Worm (Caenorhabditis elegans) whole organism, dauer: ENCODE results near the gene srx-110.

Experiments used
- unc-62 ChIP-seq: sonication (generic microtip); optimal IDR thresholded peaks from 2 replicates; lab custom pipeline; 2017; ENCODE audit warnings: missing biosample characterization, missing genetic modification reagents, missing genetic modification characterization

srx-110 gene

DNA sequence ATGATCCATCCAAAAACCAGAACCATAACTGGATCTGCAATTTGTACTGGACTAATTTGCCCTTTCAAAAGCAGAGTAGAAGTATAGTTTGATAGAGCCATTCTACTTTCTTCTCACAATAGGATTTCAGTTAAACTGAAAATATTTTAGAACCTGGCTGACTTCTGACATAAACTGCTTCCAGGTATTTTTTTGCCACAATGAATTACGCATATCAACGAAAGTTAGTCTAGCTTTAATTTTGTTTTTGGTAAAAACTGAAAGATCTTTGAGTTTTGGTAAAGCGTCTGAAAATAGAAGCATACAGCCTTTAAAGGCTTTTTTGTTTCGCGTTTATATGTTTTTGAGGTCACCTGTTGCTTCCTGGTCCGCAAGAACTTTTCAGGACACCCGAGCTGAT, 18.7 kb upstream of the srx-110 start, which contains the start of gene srx-101:
Gene srx-101, minus strand, starts transcription at position 101 of the 400 bp plus-strand sequence.
- no peak for TF ChIP-seq unc-62 (GFP tag; lab: Kevin White, UChicago)

DNA sequence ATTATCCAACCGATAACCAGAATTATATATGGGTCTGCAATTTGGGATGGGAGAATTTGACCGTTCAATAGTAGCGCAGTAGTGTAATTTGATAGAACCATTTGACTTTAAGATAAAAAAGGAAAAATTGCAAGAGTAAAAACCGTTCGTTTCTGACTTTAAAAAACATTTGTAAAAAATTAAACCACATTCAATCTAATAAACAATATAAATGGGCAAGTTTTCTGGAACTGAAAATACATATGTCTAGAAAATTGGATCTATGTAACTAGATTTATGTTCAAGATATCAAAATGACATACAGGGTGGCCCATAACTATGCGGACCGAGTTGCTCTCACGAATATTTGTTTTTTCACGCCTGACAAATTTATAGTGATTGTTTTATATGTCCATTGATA, 14.7 kb upstream of the srx-110 start, which contains the start of gene srx-102:
Gene srx-102, minus strand, starts transcription at position 101 of the 400 bp plus-strand sequence.
- no peak for TF ChIP-seq unc-62 (GFP tag; lab: Kevin White, UChicago)

DNA sequence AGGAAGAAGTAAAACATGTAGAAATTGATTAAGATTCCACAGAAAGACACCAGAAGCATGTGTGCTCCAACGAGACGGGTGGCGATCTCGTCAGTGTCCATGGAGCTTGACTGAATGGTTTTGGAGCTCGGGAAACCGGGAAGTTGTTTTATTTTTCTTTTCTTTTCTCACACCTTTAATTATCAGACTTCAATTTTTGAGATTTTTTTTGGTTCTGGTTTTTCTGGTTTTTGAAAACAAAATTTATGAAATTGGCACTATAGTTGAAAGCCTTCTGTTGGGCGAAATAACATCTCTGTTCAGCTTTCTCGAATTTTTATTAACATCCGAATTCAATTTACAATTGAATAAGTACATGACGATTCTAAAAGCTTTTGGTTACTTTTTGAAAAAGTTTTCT, 9.8 kb upstream of the srx-110 start, which contains the start of gene srx-104:
Gene srx-104, minus strand, starts transcription at position 101 of the 400 bp plus-strand sequence.
- TF ChIP-seq unc-62 (GFP tag; lab: Kevin White, UChicago), result no peak

DNA sequence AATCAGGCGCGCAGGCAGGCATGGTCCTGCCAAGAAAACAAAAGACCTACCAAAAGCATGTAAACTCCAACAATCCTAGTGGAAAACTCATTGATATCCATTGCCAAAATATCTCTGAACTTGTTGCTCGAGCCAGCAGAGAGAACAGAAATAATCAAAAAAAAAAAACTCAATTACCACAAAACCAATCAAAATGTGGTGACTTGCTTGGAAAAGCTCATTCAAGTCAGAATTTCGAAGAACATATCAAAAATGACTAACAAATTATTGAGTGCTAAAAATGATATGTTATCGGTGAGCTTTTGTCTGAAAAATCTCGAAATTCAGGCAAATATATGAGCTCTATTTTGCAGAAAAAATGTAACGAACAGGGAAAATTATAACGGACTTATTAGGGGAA, 8.1 kb upstream of the srx-110 start, which contains the start of gene srx-105:
Gene srx-105, minus strand, starts transcription at position 101 of the 400 bp plus-strand sequence.
- TF ChIP-seq unc-62 (GFP tag; lab: Kevin White, UChicago), result no peak

DNA sequence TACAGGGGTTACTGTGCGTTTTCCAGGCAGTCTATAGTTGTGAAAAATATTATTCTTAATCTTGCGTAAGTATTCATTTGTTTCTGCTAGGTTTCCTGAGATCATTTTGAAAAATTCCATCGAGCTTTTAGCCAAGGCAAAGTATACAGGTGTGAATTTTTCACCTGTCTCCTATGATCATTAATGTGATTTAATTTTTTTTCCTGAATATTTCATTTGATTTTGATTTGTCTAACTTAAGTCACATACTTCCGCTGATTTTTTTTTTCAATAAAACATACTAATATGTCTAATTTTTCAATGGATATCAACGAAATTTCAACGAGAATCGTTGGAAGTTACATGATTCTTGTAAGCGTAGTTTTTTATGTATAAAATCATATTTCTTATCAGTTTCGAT, 4.0 kb upstream of the srx-110 start, which contains the start of gene srx-108:
Gene srx-108, plus strand, starts transcription at position 301 of the 400 bp plus-strand sequence.
- no peak for TF ChIP-seq unc-62 (GFP tag; lab: Kevin White, UChicago)

DNA sequence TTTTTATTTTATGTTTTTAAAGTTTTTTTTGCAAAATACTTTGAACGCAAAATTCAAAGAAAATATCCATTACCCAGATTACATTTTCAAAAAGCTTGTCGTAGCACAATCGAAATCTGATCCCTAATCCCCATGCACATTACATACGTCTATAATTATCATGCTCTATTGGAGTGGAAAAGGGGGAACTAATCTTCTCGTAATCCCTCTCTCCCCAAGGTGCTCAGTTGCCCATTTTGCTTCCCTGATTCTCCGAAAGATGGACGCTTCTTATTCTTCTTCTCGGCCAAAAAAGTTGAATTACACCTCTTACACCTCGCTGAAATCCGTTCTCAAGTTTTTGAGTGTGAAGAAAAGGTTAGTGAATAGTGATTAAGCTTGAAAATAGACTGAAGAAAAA, 1.7 kb downstream of the srx-110 start, which contains the start of gene fbxc-53:
Gene fbxc-53, plus strand, starts transcription at position 245 of the 400 bp plus-strand sequence.
- no peak for TF ChIP-seq unc-62 (GFP tag; lab: Kevin White, UChicago)

DNA sequence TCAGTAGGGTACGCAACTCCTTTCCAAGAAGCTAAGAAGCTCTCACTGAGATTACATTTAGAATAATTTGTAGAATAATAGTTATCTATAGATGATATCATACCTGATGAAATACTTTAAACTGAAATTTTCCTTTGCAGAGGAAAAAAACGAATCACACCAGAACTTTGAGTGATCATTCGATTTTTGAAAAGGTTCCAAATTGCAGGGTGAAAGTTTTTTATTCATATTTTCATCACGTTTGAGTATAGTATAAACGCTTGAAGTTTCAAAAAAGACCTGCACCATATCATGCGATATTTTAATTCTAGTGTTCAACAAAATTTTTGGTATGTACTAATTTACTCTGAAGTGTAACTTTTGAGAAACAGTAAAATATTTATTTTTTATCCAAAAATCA, 5.2 kb downstream of the srx-110 start, which contains the start of gene srh-100:
Gene srh-100, minus strand, starts transcription at position 101 of the 400 bp plus-strand sequence.
- no peak for TF ChIP-seq unc-62 (GFP tag; lab: Kevin White, UChicago)

DNA sequence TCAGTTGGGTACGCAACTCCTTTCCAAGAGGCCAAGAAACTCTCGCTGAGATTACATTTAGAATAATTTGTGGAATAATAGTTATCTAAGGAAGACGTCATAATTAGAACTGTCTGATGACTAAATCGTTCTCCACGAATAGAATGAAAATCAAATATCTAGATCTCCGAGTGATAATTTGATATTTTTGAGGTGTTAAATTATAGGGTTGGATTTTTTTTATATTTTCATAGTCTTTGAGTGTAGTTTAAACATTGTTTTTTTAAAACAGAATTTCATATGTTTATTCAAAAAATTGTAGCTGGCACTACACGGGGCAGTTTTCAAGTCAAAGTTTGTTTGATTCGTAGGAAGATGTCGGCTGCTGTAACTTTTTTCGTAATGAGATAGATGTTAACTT, 7.1 kb downstream of the srx-110 start, which contains the start of gene srh-99:
Gene srh-99, minus strand, starts transcription at position 101 of the 400 bp plus-strand sequence.
- TF ChIP-seq unc-62 (GFP tag; lab: Kevin White, UChicago), result no peak

DNA sequence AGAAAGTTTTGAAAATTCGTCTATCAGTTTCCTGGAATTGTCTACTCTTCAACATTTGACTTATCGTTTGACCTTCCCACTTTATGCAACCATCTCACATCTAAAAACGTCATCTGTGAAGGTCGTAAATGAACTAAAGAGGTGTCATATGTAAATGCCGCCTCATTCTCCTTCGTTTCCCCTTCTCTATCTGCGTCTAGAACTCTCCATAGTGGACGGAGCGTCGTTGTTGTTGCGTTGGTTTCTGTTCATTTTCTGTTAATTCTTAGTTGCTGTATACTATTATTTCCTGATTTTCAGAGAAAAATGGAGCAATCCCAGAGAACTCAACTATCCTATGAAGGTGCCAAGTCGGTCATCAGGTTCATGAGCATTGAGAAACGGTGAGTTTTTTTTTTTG, 7.6 kb downstream of the srx-110 start, which contains the start of gene fbxc-52:
Gene fbxc-52, plus strand, starts transcription at position 301 of the 400 bp plus-strand sequence.
- TF ChIP-seq unc-62 (GFP tag; lab: Kevin White, UChicago), result no peak

DNA sequence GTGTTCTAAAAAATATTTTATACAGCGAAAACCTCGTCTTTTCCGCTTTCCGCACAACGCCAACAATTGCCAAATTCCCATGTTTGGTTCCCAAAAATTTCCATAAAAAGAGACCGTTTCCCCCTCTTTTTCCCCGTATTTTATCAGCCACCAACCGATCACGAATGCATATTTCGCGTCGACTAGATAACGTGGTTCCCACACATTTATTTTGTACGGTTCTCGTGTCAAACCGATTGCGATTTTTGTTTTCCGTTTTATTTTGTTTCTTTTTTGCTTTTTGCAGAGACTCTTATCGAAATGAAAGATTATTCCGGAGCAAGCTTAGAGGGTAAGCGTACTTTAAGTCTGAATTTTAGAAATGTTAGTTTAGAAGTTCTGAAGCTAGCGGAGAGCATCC, 11.7 kb downstream of the srx-110 start, which contains the start of gene C46E10.3:
Gene C46E10.3, plus strand, starts transcription at position 301 of the 400 bp plus-strand sequence.
- no peak for TF ChIP-seq unc-62 (GFP tag; lab: Kevin White, UChicago)

DNA sequence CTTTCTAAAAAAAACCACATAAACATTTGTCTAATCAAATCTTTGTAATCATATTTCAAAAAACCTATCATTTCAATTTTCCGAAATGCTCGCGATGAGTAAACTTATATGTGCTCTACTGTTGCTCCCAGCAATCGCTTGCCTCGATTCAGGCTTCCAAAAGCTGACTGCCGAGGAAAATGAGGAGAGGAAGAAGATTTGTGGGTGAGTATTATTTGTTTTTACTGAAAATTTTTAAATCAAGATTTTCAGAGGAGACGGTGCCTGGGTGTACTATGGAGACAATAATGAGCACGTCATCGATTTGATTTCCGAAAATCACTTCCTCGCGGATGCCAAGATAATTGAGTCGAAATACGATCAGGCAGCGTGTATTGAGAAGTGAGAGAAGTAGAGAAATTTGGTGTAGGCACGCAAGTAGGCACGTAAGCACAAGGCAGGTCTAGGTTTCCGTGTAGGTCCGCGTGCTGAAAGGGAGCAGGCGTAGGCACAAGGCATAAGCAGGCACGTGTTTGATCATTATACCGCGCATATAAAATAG, 14.9 kb downstream of the srx-110 start, which contains the start of gene C46E10.1:
Gene C46E10.1, plus strand, starts transcription at position 51 of the 541 bp plus-strand sequence.
- no peak for TF ChIP-seq unc-62 (GFP tag; lab: Kevin White, UChicago)

DNA sequence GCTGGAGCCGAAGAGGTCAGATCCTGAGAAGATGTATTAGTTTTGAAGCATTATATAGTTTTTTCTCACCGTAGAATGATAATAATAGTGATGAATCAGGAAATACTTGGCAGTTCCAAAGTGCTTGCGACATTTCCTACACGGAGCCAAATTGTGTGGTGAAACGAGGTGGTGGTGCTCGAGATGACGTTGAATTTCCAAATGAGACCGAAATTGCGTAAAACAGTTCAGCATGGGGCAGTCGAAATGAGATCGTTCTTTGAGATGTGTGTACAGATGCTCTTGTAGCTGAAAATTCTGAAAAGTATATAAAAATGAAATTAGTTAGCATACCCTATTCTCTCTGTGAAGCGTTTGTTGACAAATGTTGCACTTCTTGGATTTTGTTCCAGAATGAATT, 18.6 kb downstream of the srx-110 start, which contains the start of gene C46E10.8:
Gene C46E10.8, minus strand, starts transcription at position 101 of the 400 bp plus-strand sequence.
- no peak for TF ChIP-seq unc-62 (GFP tag; lab: Kevin White, UChicago)

DNA sequence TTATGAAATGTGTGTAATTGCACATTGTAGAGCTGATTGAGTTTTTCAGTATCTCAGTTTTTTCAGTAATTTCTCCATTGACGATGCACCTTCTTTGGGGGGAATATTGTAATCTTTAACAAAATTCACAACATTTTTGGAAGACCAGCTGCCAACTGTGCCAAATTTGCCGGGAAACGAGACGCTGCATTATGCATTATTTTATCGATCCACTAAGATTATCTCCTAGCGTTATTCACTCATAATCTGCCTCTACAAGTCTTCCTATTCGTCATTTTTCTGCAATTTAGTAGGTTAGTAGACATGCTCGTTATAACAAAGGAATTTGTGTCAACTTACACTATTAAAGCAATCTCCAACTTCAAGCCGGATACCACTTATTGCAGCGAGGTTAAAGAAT, 22.4 kb downstream of the srx-110 start, which contains the start of the genes sdz-12 and bath-31:
Gene sdz-12, minus strand, starts transcription at position 101 of the 400 bp plus-strand sequence.
Gene bath-31, plus strand, starts transcription at position 251 of the 400 bp plus-strand sequence.
- no peak for TF ChIP-seq unc-62 (GFP tag; lab: Kevin White, UChicago)

DNA sequence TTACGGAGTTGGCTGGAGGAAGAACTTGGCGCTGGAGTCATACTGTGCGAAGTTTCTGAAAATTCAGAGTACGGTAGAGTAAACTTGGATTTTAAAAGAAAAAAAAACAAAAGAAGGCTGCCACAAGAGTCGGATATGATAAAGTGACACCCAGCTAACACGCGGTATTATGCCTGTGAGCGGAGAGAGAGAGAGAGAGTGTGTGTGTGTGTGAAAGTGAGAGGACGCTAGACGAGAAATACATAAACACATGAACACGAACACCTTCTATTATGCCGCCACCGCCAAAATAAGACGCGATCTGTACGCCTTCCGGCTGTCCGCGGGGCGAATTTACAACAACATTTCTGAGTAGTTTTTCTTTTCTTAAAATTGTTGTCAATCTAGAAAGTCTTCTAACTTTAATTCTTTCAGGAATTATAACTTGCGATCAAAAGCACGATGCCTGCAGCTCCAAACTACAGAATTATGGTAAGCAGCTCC, 27.6 kb downstream of the srx-110 start, which contains the start of gene F12E12.6:
Gene F12E12.6, minus strand, starts transcription at position 51 of the 483 bp plus-strand sequence.
- TF ChIP-seq unc-62 (GFP tag; lab: Kevin White, UChicago), result no peak

DNA sequence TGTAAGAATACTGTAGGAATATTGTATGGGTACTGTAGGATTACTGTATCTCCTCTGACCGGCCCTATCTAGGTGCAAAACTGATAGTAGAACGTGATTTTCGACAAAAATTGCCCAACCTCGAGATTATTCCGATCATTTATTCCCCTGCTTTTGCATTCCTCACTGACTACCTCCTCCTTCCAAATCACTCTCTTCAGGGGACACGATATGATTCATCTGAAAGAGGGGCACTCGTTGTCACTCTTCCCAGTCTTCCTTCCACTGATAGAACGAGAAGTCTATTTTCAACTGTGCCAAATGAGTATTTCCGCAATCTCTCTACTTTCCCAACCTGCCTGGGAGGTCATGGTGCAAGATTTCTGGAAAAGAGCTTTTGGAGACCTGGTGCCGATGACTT, 30.3 kb downstream of the srx-110 start, which contains the start of gene F12E12.2:
Gene F12E12.2, plus strand, starts transcription at position 301 of the 400 bp plus-strand sequence.
- TF ChIP-seq unc-62 (GFP tag; lab: Kevin White, UChicago), result no peak

DNA sequence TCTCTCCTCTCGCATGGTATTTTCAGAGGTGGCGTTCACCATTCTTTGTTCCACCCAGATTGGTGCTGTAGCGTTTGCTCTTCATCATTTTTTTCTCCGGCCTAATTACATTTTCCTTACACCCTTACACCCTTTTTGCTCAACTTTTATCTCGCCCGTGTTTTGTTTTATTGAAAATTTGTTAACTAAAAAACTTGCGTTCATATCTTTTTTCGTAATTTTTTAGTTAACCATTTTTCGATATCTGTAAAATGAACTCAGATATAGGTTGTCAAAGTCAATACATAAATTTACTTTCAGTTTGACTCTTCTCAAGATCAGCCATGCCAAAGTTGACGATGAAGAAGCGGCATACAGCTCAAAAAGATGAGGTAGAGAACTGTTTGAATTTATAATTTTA, 32.2 kb downstream of the srx-110 start, which contains the start of gene F12E12.1:
Gene F12E12.1, plus strand, starts transcription at position 301 of the 400 bp plus-strand sequence.
- TF ChIP-seq unc-62 (GFP tag; lab: Kevin White, UChicago), result no peak
